Worm (Caenorhabditis elegans): ENCODE measurements around the gene Y43B11AL.1.

DNA sequence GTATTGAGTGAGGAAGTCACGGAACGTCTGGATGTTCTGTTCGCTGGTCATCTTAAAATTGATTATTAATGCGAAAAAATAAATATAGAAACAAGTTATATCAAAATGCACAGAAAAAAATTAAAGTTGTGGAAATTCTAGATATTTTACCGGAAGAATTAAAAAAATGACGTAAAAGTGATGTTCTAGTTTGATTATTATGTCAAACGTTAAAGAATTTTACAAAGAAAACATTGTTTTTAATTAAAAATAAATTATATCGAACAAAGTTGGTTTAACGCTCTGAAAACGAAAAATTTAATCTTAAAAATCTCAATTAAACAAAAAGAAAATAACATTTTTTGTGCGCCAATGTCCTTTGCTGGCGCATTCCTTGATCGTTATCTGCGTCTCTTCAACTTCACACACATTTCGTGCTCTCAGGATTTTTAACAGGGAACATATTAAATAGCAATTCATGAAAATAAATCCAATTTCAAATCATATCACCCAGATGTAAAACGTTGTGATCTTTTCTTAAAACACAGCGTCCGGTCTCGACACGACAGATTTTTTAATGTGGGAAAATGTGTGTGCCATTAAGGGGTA lies 20.5 kb upstream of the Y43B11AL.1 start, which contains the start of gene tin-9.1:
- TF ChIP-seq jun-1 (tag; optimal IDR thresholded peaks at IDR 0.05) (peak; percentile 72), zip-4 (GFP tag; optimal IDR thresholded peaks at IDR 0.05) (peak; percentile 26), C34B4.2 (tag; optimal IDR thresholded peaks at IDR 0.05) (no peak)

Data from whole organism, L1 larva.